Fruit fly (Drosophila melanogaster) whole organism, adult: ENCODE data around the gene Ets96B.

ENCODE experiments used
- cnc ChIP-seq, 2 experiments: fragments of >200 bp; optimal IDR thresholded peaks; 2 replicates each; lab custom pipeline; 2017
- pad ChIP-seq: fragments of 200-800 bp; sonication (Bioruptor generic); optimal IDR thresholded peaks from 3 replicates; lab custom pipeline; 2017; ENCODE audit warnings: missing biosample characterization, missing genetic modification characterization, mild to moderate bottlenecking, moderate library complexity, missing genetic modification reagents

DNA sequence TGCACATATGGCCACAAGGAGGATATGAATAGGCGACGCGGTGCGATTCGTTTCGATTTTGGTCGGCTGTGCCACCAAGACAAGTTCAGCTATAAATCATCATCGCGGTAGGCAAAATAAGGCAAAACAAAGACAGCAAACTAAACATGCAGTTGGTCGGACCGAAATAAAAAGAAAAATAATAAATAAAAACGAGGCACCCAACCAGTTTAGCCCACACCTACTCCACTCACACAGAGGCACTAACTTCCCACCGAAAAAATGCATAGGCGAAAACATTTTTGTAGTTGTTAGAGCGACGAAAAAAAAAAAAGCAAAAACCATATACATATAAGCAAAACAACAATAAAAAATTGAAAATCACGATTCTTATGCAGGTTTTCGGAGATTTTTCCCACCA, 21.2 kb upstream of the Ets96B start:
- TF ChIP-seq cnc (optimal IDR thresholded peaks at IDR 0.05; lab: Kevin White, UChicago) = no peak
- TF ChIP-seq pad (GFP tag; lab: Kevin White, UChicago) = no peak
